Worm (Caenorhabditis elegans): ENCODE data around the gene abu-13.

DNA sequence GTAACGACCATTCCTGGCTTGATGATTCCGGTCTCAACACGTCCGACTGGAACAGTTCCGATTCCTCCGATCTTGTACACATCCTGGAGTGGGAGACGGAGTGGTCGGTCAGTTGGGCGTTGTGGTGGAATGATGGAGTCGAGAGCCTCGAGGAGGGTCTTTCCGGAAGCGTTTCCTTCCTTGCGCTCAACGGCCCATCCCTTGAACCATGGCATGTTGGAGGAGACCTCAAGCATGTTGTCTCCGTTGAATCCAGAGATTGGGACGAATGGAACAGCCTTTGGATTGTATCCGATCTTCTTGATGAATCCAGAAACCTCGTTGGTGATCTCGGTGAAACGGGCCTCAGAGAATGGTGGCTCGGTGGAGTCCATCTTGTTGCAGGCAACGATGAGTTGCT, 25.0 kb upstream of the abu-13 start:
- TF ChIP-seq ceh-82 (tag; optimal IDR thresholded peaks at IDR 0.05) (no peak), pha-4 (tag; optimal IDR thresholded peaks at IDR 0.05) (no peak), egl-27 (tag; optimal IDR thresholded peaks at IDR 0.05) (no peak), nhr-11 (tag; optimal IDR thresholded peaks at IDR 0.05) (no peak), skn-1 (tag; optimal IDR thresholded peaks at IDR 0.05) (no peak), nhr-25 (tag; optimal IDR thresholded peaks at IDR 0.05) (no peak), ztf-11 (tag; optimal IDR thresholded peaks at IDR 0.05) (no peak), nhr-76 (tag; optimal IDR thresholded peaks at IDR 0.05) (no peak)

Measured in whole organism, L3 larva.